Fruit fly (Drosophila melanogaster): Measurements from ENCODE around the gene CG2211.

Gene CG2211

dm6 chr3L:1376014-1376745 lies 41.0 kb upstream of the CG2211 start (continued):
- TF ChIP-seq NK7.1 (GFP tag; optimal IDR thresholded peaks at IDR 0.05) (no peak), Meics (GFP tag; optimal IDR thresholded peaks at IDR 0.05) (no peak), CG10979 (tag; optimal IDR thresholded peaks at IDR 0.05) (peak; percentile 29), aop (GFP tag; IDR thresholded peaks at IDR 0.05) (no peak), CG18619 (GFP tag; optimal IDR thresholded peaks at IDR 0.05) (peak; percentile 10), CG11723 (GFP tag; optimal IDR thresholded peaks at IDR 0.05) (no peak), CG33557 (GFP tag; optimal IDR thresholded peaks at IDR 0.05) (no peak), ci (GFP tag; IDR thresholded peaks at IDR 0.05) (peak; percentile 69; the same call in 1 of the 3 replicates), CG3995 (GFP tag; optimal IDR thresholded peaks at IDR 0.05) (no peak), crc (GFP tag; optimal IDR thresholded peaks at IDR 0.05) (no peak), CG12219 (GFP tag; optimal IDR thresholded peaks at IDR 0.05) (peak; percentile 62), abd-A (tag; optimal IDR thresholded peaks at IDR 0.05) (no peak), CG6175 (GFP tag; IDR thresholded peaks at IDR 0.05) (no peak), slou (GFP tag; optimal IDR thresholded peaks at IDR 0.05) (no peak), ken (GFP tag; IDR thresholded peaks at IDR 0.05) (peak; percentile 65; the same call in 2 of the 3 replicates), Lpt (GFP tag; optimal IDR thresholded peaks at IDR 0.05) (no peak), stc (GFP tag; IDR thresholded peaks at IDR 0.05) (peak; percentile 72), CG31388 (GFP tag; optimal IDR thresholded peaks at IDR 0.05) (no peak), E2f2 (GFP tag; IDR thresholded peaks at IDR 0.05) (no peak), ro (GFP tag; IDR thresholded peaks at IDR 0.05) (no peak), CG1832 (GFP tag; optimal IDR thresholded peaks at IDR 0.05) (no peak), Abd-B (GFP tag; optimal IDR thresholded peaks at IDR 0.05) (peak; percentile 41), gce (GFP tag; IDR thresholded peaks at IDR 0.05) (no peak), Taf1 (GFP tag; IDR thresholded peaks at IDR 0.05) (no peak), Atf-2 (GFP tag; optimal IDR thresholded peaks at IDR 0.05) (no peak), CG15011 (GFP tag; optimal IDR thresholded peaks at IDR 0.05) (no peak), p53 (GFP tag; optimal IDR thresholded peaks at IDR 0.05) (no peak), CG16815 (GFP tag; optimal IDR thresholded peaks at IDR 0.05) (no peak), HmgZ (tag; optimal IDR thresholded peaks at IDR 0.05) (peak; percentile 14), en (GFP tag; optimal IDR thresholded peaks at IDR 0.05) (no peak), onecut (GFP tag; IDR thresholded peaks at IDR 0.05) (0 out of 2 replicates have a peak, but pooled peaks have one; percentile 9), corto (GFP tag; optimal IDR thresholded peaks at IDR 0.05) (no peak), CG10209 (GFP tag; optimal IDR thresholded peaks at IDR 0.05) (peak; percentile 47), zen (tag; optimal IDR thresholded peaks at IDR 0.05) (no peak), Dref (GFP tag; IDR thresholded peaks at IDR 0.05) (no peak), CG17359 (tag; optimal IDR thresholded peaks at IDR 0.05) (peak; percentile 62), scrt (GFP tag; optimal IDR thresholded peaks at IDR 0.05) (no peak), CG13287 (GFP tag; IDR thresholded peaks at IDR 0.05; ENCODE audit: partially characterized antibody) (peak; percentile 68), tna (GFP tag; IDR thresholded peaks at IDR 0.05; ENCODE audit: partially characterized antibody) (peak; percentile 43; the same call in 1 of the 2 replicates), CG10431 (GFP tag; optimal IDR thresholded peaks at IDR 0.05) (no peak), CG10654 (GFP tag; optimal IDR thresholded peaks at IDR 0.05) (peak; percentile 6), psq (GFP tag; optimal IDR thresholded peaks at IDR 0.05) (no peak), CG1792 (GFP tag; optimal IDR thresholded peaks at IDR 0.05) (no peak), wdn (GFP tag; IDR thresholded peaks at IDR 0.05) (no peak), repo (GFP tag; optimal IDR thresholded peaks at IDR 0.05) (peak; percentile 34), esg (GFP tag; conservative IDR thresholded peaks at IDR 0.05) (peak; percentile 54; the same call in 1 of the 2 replicates), fd3F (GFP tag; optimal IDR thresholded peaks at IDR 0.05) (no peak), CG32772 (GFP tag; IDR thresholded peaks at IDR 0.05) (peak; percentile 26; the same call in 1 of the 2 replicates), z (GFP tag; IDR thresholded peaks at IDR 0.05) (0 out of 3 replicates have a peak, but pooled peaks have one; percentile 21), emc (GFP tag; optimal IDR thresholded peaks at IDR 0.05) (no peak)

All from whole organism, embryonic.